Worm (Caenorhabditis elegans): ENCODE results near the gene hmgs-1.

DNA sequence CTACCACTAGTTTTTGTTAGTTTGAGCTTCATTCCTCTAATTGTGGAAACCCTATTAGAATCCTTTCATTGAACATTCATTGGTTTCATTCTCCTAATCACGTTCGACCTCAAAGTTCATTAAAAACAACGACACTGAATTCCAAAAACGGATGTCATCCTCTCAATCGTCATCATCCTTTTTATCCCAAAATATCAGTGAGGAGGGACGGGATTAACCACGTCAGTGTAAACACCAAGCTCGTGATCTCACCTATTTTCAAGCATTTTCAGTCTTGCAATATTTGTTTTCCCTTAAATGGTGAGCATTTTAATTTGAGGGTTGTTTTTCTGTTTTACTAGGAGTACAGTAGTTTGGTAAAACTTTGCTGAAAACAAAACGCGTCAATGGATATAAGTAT lies 20.1 kb upstream of the hmgs-1 start:
- TF ChIP-seq ceh-82 (tag; optimal IDR thresholded peaks at IDR 0.05) (no peak), nhr-10 (tag; optimal IDR thresholded peaks at IDR 0.05) (no peak), aly-2 (tag; optimal IDR thresholded peaks at IDR 0.05) (no peak), daf-8 (GFP tag; IDR thresholded peaks at IDR 0.05) (no peak), ztf-11 (tag; optimal IDR thresholded peaks at IDR 0.05) (no peak), unc-62 (GFP tag; optimal IDR thresholded peaks at IDR 0.05 in 1 of 2) (no peak), unc-62 (tag; optimal IDR thresholded peaks at IDR 0.05) (no peak), D1046.2 (GFP tag; IDR thresholded peaks at IDR 0.05) (no peak), mep-1 (tag; optimal IDR thresholded peaks at IDR 0.05) (no peak), aha-1 (tag) (no peak), unc-39 (tag; optimal IDR thresholded peaks at IDR 0.05) (no peak), egl-27 (tag; optimal IDR thresholded peaks at IDR 0.05) (no peak), spr-3 (GFP tag; optimal IDR thresholded peaks at IDR 0.05) (no peak), nhr-76 (tag; optimal IDR thresholded peaks at IDR 0.05) (no peak)

All from whole organism, L4 larva.